Comparison of ENCODE assay signal across 3 worm cellular contexts in genomic region chrX:12989205-12989604, ce11.
TF ChIP-seq lines count a peak whose summit lies in the region.

Gene F11C1.7 (plus strand): TSS chrX:12989344.

TF ChIP-seq in whole organism, L1 larva, 84 proteins besides CTCF, POLR2A, EP300 and RAD21 (continued from another document and continues in another):
- TF ChIP-seq skn-1 (tag; optimal IDR thresholded peaks at IDR 0.05; lab: Kevin White, UChicago) (no peak), nhr-19 (GFP tag; conservative IDR thresholded peaks at IDR 0.05; lab: Robert Waterston, UW) (no peak), unc-98 (GFP tag; IDR thresholded peaks at IDR 0.05; lab: Robert Waterston, UW) (no peak), nhr-84 (tag; optimal IDR thresholded peaks at IDR 0.05; lab: Kevin White, UChicago) (no peak), lin-14 (GFP tag; optimal IDR thresholded peaks at IDR 0.05; lab: Kevin White, UChicago) (peak; percentile 35), nhr-71 (tag; optimal IDR thresholded peaks at IDR 0.05; lab: Kevin White, UChicago) (peak; percentile 45), snpc-4 (tag; optimal IDR thresholded peaks at IDR 0.05; lab: Kevin White, UChicago) (no peak), mdl-1 (tag; optimal IDR thresholded peaks at IDR 0.05; lab: Kevin White, UChicago) (no peak), ces-1 (GFP tag; optimal IDR thresholded peaks at IDR 0.05; lab: Kevin White, UChicago) (no peak), nhr-237 (tag; optimal IDR thresholded peaks at IDR 0.05; lab: Kevin White, UChicago) (no peak), swsn-7 (tag; optimal IDR thresholded peaks at IDR 0.05; lab: Kevin White, UChicago) (peak; percentile 3), lir-3 (tag; optimal IDR thresholded peaks at IDR 0.05; lab: Kevin White, UChicago; ENCODE audit: poor library complexity) (no peak), irx-1 (tag; optimal IDR thresholded peaks at IDR 0.05; lab: Kevin White, UChicago) (no peak), pax-3 (tag; optimal IDR thresholded peaks at IDR 0.05; lab: Kevin White, UChicago) (no peak), nhr-85 (tag; lab: Kevin White, UChicago) (no peak), jun-1 (tag; optimal IDR thresholded peaks at IDR 0.05; lab: Kevin White, UChicago) (no peak), sptf-1 (tag; optimal IDR thresholded peaks at IDR 0.05; lab: Kevin White, UChicago) (no peak), nhr-12 (tag; optimal IDR thresholded peaks at IDR 0.05; lab: Kevin White, UChicago) (no peak), vab-15 (tag; optimal IDR thresholded peaks at IDR 0.05; lab: Kevin White, UChicago) (no peak), efl-1 (optimal IDR thresholded peaks at IDR 0.05; lab: Kevin White, UChicago) (peak in 1 of 2 experiments; percentile 37), efl-1 (GFP tag; optimal IDR thresholded peaks at IDR 0.05 in 1 of 2; lab: Kevin White, UChicago) (no peak), blmp-1 (tag; optimal IDR thresholded peaks at IDR 0.05; lab: Kevin White, UChicago) (no peak), elt-2 (tag; optimal IDR thresholded peaks at IDR 0.05; lab: Kevin White, UChicago) (no peak), ceh-90 (tag; optimal IDR thresholded peaks at IDR 0.05; lab: Kevin White, UChicago) (no peak), dpl-1 (GFP tag; optimal IDR thresholded peaks at IDR 0.05; lab: Kevin White, UChicago) (no peak), mef-2 (tag; optimal IDR thresholded peaks at IDR 0.05; lab: Kevin White, UChicago) (no peak), C04F5.9 (tag; optimal IDR thresholded peaks at IDR 0.05; lab: Kevin White, UChicago) (no peak), unc-86 (tag; optimal IDR thresholded peaks at IDR 0.05; lab: Kevin White, UChicago) (no peak), nhr-77 (tag; optimal IDR thresholded peaks at IDR 0.05; lab: Kevin White, UChicago) (no peak), fkh-8 (tag; optimal IDR thresholded peaks at IDR 0.05; lab: Kevin White, UChicago) (no peak), zag-1 (tag; optimal IDR thresholded peaks at IDR 0.05; lab: Kevin White, UChicago) (no peak), nhr-28 (tag; optimal IDR thresholded peaks at IDR 0.05; lab: Kevin White, UChicago) (no peak), ceh-82 (tag; optimal IDR thresholded peaks at IDR 0.05; lab: Kevin White, UChicago) (peak in 1 of 3 experiments; percentile 7), efl-3 (GFP tag; optimal IDR thresholded peaks at IDR 0.05; lab: Kevin White, UChicago) (no peak), unc-30 (tag; optimal IDR thresholded peaks at IDR 0.05; lab: Kevin White, UChicago) (no peak), ztf-4 (tag; optimal IDR thresholded peaks at IDR 0.05; lab: Kevin White, UChicago) (no peak), dsc-1 (tag; optimal IDR thresholded peaks at IDR 0.05; lab: Kevin White, UChicago) (no peak), nhr-20 (tag; optimal IDR thresholded peaks at IDR 0.05; lab: Kevin White, UChicago) (peak; percentile 3), ceh-8 (GFP tag; optimal IDR thresholded peaks at IDR 0.05; lab: Kevin White, UChicago) (no peak), aly-2 (tag; optimal IDR thresholded peaks at IDR 0.05; lab: Kevin White, UChicago) (no peak), lin-13 (GFP tag; optimal IDR thresholded peaks at IDR 0.05; lab: Kevin White, UChicago) (no peak), egl-27 (tag; optimal IDR thresholded peaks at IDR 0.05; lab: Kevin White, UChicago) (no peak), mab-9 (GFP tag; IDR thresholded peaks at IDR 0.05; lab: Robert Waterston, UW) (no peak), lin-39 (tag; optimal IDR thresholded peaks at IDR 0.05; lab: Kevin White, UChicago) (no peak), hlh-4 (tag; optimal IDR thresholded peaks at IDR 0.05; lab: Kevin White, UChicago) (no peak), elt-3 (tag; optimal IDR thresholded peaks at IDR 0.05; lab: Kevin White, UChicago) (no peak), C16A3.4 (tag; optimal IDR thresholded peaks at IDR 0.05; lab: Kevin White, UChicago) (no peak)

TF ChIP-seq in whole organism, L3 larva, 47 proteins besides CTCF, POLR2A, EP300 and RAD21 (continued from another document):
- TF ChIP-seq mml-1 (tag; optimal IDR thresholded peaks at IDR 0.05; lab: Kevin White, UChicago), result no peak
- no peak for TF ChIP-seq nhr-77 (tag; optimal IDR thresholded peaks at IDR 0.05; lab: Kevin White, UChicago)
- TF ChIP-seq R02D3.7 (tag; optimal IDR thresholded peaks at IDR 0.05; lab: Kevin White, UChicago), result no peak
- TF ChIP-seq nhr-43 (tag; optimal IDR thresholded peaks at IDR 0.05; lab: Kevin White, UChicago; ENCODE audit: poor library complexity, severe bottlenecking), result no peak
- TF ChIP-seq elt-3 (tag; optimal IDR thresholded peaks at IDR 0.05; lab: Kevin White, UChicago), result no peak
- TF ChIP-seq ceh-9 (tag; optimal IDR thresholded peaks at IDR 0.05; lab: Kevin White, UChicago), result no peak
- no peak for TF ChIP-seq lsy-12 (tag; optimal IDR thresholded peaks at IDR 0.05; lab: Kevin White, UChicago)
- TF ChIP-seq ZK546.5 (tag; optimal IDR thresholded peaks at IDR 0.05; lab: Kevin White, UChicago), result no peak
- peak; percentile 50 for TF ChIP-seq pha-4 (tag; optimal IDR thresholded peaks at IDR 0.05; lab: Kevin White, UChicago)
- TF ChIP-seq nhr-11 (tag; optimal IDR thresholded peaks at IDR 0.05; lab: Kevin White, UChicago), result no peak
- TF ChIP-seq elt-2 (tag; optimal IDR thresholded peaks at IDR 0.05; lab: Kevin White, UChicago), result no peak
- no peak for TF ChIP-seq lin-15B (tag; optimal IDR thresholded peaks at IDR 0.05; lab: Kevin White, UChicago)
- no peak for TF ChIP-seq nhr-28 (tag; optimal IDR thresholded peaks at IDR 0.05; lab: Kevin White, UChicago)
- TF ChIP-seq nhr-23 (tag; optimal IDR thresholded peaks at IDR 0.05; lab: Kevin White, UChicago), result no peak
- peak; percentile 9 for TF ChIP-seq pqm-1 (tag; optimal IDR thresholded peaks at IDR 0.05; lab: Kevin White, UChicago)
- no peak for TF ChIP-seq nhr-76 (tag; optimal IDR thresholded peaks at IDR 0.05; lab: Kevin White, UChicago)
- TF ChIP-seq ceh-82 (tag; optimal IDR thresholded peaks at IDR 0.05; lab: Kevin White, UChicago), result no peak
- TF ChIP-seq fkh-2 (tag; optimal IDR thresholded peaks at IDR 0.05; lab: Kevin White, UChicago), result no peak
- TF ChIP-seq egl-5 (tag; optimal IDR thresholded peaks at IDR 0.05; lab: Kevin White, UChicago), result peak; percentile 26
- no peak for TF ChIP-seq fkh-10 (GFP tag; optimal IDR thresholded peaks at IDR 0.05; lab: Kevin White, UChicago)

TF ChIP-seq in whole organism, L4 larva, 104 proteins besides CTCF, POLR2A, EP300 and RAD21 (continued from another document):
- TF ChIP-seq unc-130 (GFP tag; optimal IDR thresholded peaks at IDR 0.05; lab: Kevin White, UChicago), result no peak
- no peak for TF ChIP-seq D1046.2 (GFP tag; IDR thresholded peaks at IDR 0.05; lab: Robert Waterston, UW)
- no peak for TF ChIP-seq aha-1 (tag; lab: Kevin White, UChicago)
- peak in 1 of 2 experiments; percentile 52 for TF ChIP-seq lsy-2 (tag; optimal IDR thresholded peaks at IDR 0.05; lab: Kevin White, UChicago)
- no peak for TF ChIP-seq dmd-9 (GFP tag; IDR thresholded peaks at IDR 0.05; lab: Robert Waterston, UW)
- TF ChIP-seq lin-13 (GFP tag; optimal IDR thresholded peaks at IDR 0.05; lab: Kevin White, UChicago), result no peak
- TF ChIP-seq T20F7.1 (GFP tag; optimal IDR thresholded peaks at IDR 0.05; lab: Kevin White, UChicago), result peak; percentile 88
- TF ChIP-seq mep-1 (tag; optimal IDR thresholded peaks at IDR 0.05; lab: Kevin White, UChicago), result peak; percentile 53
- peak; percentile 29 for TF ChIP-seq hlh-30 (tag; optimal IDR thresholded peaks at IDR 0.05; lab: Kevin White, UChicago; ENCODE audit: insufficient read depth)
- no peak for TF ChIP-seq mxl-2 (GFP tag; conservative IDR thresholded peaks at IDR 0.05; lab: Robert Waterston, UW)
- TF ChIP-seq lir-3 (tag; optimal IDR thresholded peaks at IDR 0.05; lab: Kevin White, UChicago), result no peak
- TF ChIP-seq mxl-3 (GFP tag; optimal IDR thresholded peaks at IDR 0.05; lab: Kevin White, UChicago), result no peak
- TF ChIP-seq daf-16 (GFP tag; optimal IDR thresholded peaks at IDR 0.05; lab: Kevin White, UChicago), result no peak
- peak; percentile 73 for TF ChIP-seq daf-16 (tag; optimal IDR thresholded peaks at IDR 0.05; lab: Kevin White, UChicago)
- TF ChIP-seq nhr-237 (tag; optimal IDR thresholded peaks at IDR 0.05; lab: Kevin White, UChicago), result no peak
- TF ChIP-seq egl-43 (GFP tag; IDR thresholded peaks at IDR 0.05; lab: Robert Waterston, UW), result no peak
- TF ChIP-seq ctbp-1 (GFP tag; IDR thresholded peaks at IDR 0.05; lab: Robert Waterston, UW), result no peak
- peak; percentile 3 for TF ChIP-seq rbr-2 (tag; optimal IDR thresholded peaks at IDR 0.05; lab: Kevin White, UChicago)
- TF ChIP-seq nhr-25 (tag; optimal IDR thresholded peaks at IDR 0.05; lab: Kevin White, UChicago; ENCODE audit: borderline replicate concordance, insufficient read depth), result no peak
- no peak for TF ChIP-seq nhr-41 (GFP tag; IDR thresholded peaks at IDR 0.05; lab: Robert Waterston, UW)
- no peak for TF ChIP-seq skn-1 (tag; optimal IDR thresholded peaks at IDR 0.05; lab: Kevin White, UChicago)
- TF ChIP-seq F26F4.8 (GFP tag; conservative IDR thresholded peaks at IDR 0.05; lab: Robert Waterston, UW), result no peak
- TF ChIP-seq F37D6.2 (tag; optimal IDR thresholded peaks at IDR 0.05; lab: Kevin White, UChicago), result no peak
- peak; percentile 40 for TF ChIP-seq dve-1 (tag; optimal IDR thresholded peaks at IDR 0.05; lab: Kevin White, UChicago; ENCODE audit: insufficient read depth)
- TF ChIP-seq mdt-29 (GFP tag; IDR thresholded peaks at IDR 0.05; lab: Robert Waterston, UW), result no peak
- TF ChIP-seq lin-29 (GFP tag; IDR thresholded peaks at IDR 0.05; lab: Robert Waterston, UW), result no peak
- no peak for TF ChIP-seq egl-27 (tag; optimal IDR thresholded peaks at IDR 0.05; lab: Kevin White, UChicago)
